In genomic region chrII:13756232-13756631, ce11 we compare ENCODE assay signal across 4 worm cellular contexts.
TF ChIP-seq lines count a peak whose summit lies in the region.

No protein-coding gene starts in this region.

TF ChIP-seq in whole organism, L1 larva, 84 proteins besides CTCF, POLR2A, EP300 and RAD21 (continues in another document):
- TF ChIP-seq C04F5.9 (tag; optimal IDR thresholded peaks at IDR 0.05; lab: Kevin White, UChicago), result no peak
- no peak for TF ChIP-seq ceh-63 (GFP tag; optimal IDR thresholded peaks at IDR 0.05; lab: Kevin White, UChicago)
- TF ChIP-seq elt-2 (tag; optimal IDR thresholded peaks at IDR 0.05; lab: Kevin White, UChicago), result no peak
- peak; percentile 60 for TF ChIP-seq nhr-71 (tag; optimal IDR thresholded peaks at IDR 0.05; lab: Kevin White, UChicago)
- no peak for TF ChIP-seq nhr-12 (tag; optimal IDR thresholded peaks at IDR 0.05; lab: Kevin White, UChicago)
- TF ChIP-seq blmp-1 (tag; optimal IDR thresholded peaks at IDR 0.05; lab: Kevin White, UChicago), result peak; percentile 74
- TF ChIP-seq unc-130 (tag; optimal IDR thresholded peaks at IDR 0.05; lab: Kevin White, UChicago), result no peak
- no peak for TF ChIP-seq lin-13 (GFP tag; optimal IDR thresholded peaks at IDR 0.05; lab: Kevin White, UChicago)
- no peak for TF ChIP-seq tlp-1 (tag; optimal IDR thresholded peaks at IDR 0.05; lab: Kevin White, UChicago)
- TF ChIP-seq lsy-2 (tag; optimal IDR thresholded peaks at IDR 0.05; lab: Kevin White, UChicago), result peak in 1 of 2 experiments; percentile 26
- TF ChIP-seq isw-1 (GFP tag; IDR thresholded peaks at IDR 0.05; lab: Robert Waterston, UW), result no peak
- no peak for TF ChIP-seq nhr-84 (tag; optimal IDR thresholded peaks at IDR 0.05; lab: Kevin White, UChicago)
- peak; percentile 75 for TF ChIP-seq lin-14 (GFP tag; optimal IDR thresholded peaks at IDR 0.05; lab: Kevin White, UChicago)
- TF ChIP-seq pag-3 (tag; optimal IDR thresholded peaks at IDR 0.05; lab: Kevin White, UChicago; ENCODE audit: borderline replicate concordance, insufficient read depth), result no peak
- no peak for TF ChIP-seq mef-2 (tag; optimal IDR thresholded peaks at IDR 0.05; lab: Kevin White, UChicago)
- no peak for TF ChIP-seq unc-86 (tag; optimal IDR thresholded peaks at IDR 0.05; lab: Kevin White, UChicago)
- no peak for TF ChIP-seq elt-3 (tag; optimal IDR thresholded peaks at IDR 0.05; lab: Kevin White, UChicago)
- no peak for TF ChIP-seq C16A3.4 (tag; optimal IDR thresholded peaks at IDR 0.05; lab: Kevin White, UChicago)
- no peak for TF ChIP-seq ceh-90 (tag; optimal IDR thresholded peaks at IDR 0.05; lab: Kevin White, UChicago)
- TF ChIP-seq mab-9 (GFP tag; IDR thresholded peaks at IDR 0.05; lab: Robert Waterston, UW), result no peak
- TF ChIP-seq efl-3 (GFP tag; optimal IDR thresholded peaks at IDR 0.05; lab: Kevin White, UChicago), result no peak
- TF ChIP-seq fkh-8 (tag; optimal IDR thresholded peaks at IDR 0.05; lab: Kevin White, UChicago), result no peak
- no peak for TF ChIP-seq efl-1 (optimal IDR thresholded peaks at IDR 0.05; lab: Kevin White, UChicago)
- TF ChIP-seq efl-1 (GFP tag; optimal IDR thresholded peaks at IDR 0.05 in 1 of 2; lab: Kevin White, UChicago), result peak in 1 of 2 experiments; percentile 82

TF ChIP-seq in whole organism, L2 larva, 48 proteins besides CTCF, POLR2A, EP300 and RAD21:
- TF ChIP-seq lsy-2 (tag; optimal IDR thresholded peaks at IDR 0.05; lab: Kevin White, UChicago) (peak in 1 of 2 experiments; percentile 38), sma-9 (GFP tag; optimal IDR thresholded peaks at IDR 0.05; lab: Kevin White, UChicago) (peak; percentile 1), sma-9 (tag; optimal IDR thresholded peaks at IDR 0.05; lab: Kevin White, UChicago) (no peak), crh-2 (tag; optimal IDR thresholded peaks at IDR 0.05; lab: Kevin White, UChicago) (no peak), sem-4 (tag; optimal IDR thresholded peaks at IDR 0.05; lab: Kevin White, UChicago) (peak; percentile 7), nhr-25 (tag; optimal IDR thresholded peaks at IDR 0.05; lab: Kevin White, UChicago) (peak; percentile 20), nhr-10 (tag; optimal IDR thresholded peaks at IDR 0.05; lab: Kevin White, UChicago) (no peak), ceh-16 (tag; optimal IDR thresholded peaks at IDR 0.05; lab: Kevin White, UChicago) (no peak), zag-1 (tag; optimal IDR thresholded peaks at IDR 0.05; lab: Kevin White, UChicago) (peak; percentile 35), unc-55 (GFP tag; optimal IDR thresholded peaks at IDR 0.05; lab: Kevin White, UChicago) (peak; percentile 35), C34F6.9 (tag; optimal IDR thresholded peaks at IDR 0.05; lab: Kevin White, UChicago) (peak; percentile 46), nhr-6 (tag; optimal IDR thresholded peaks at IDR 0.05; lab: Kevin White, UChicago) (no peak)

TF ChIP-seq in whole organism, L3 larva, 47 proteins besides CTCF, POLR2A, EP300 and RAD21:
- TF ChIP-seq pqm-1 (tag; optimal IDR thresholded peaks at IDR 0.05; lab: Kevin White, UChicago) (no peak), nfya-1 (tag; optimal IDR thresholded peaks at IDR 0.05; lab: Kevin White, UChicago; ENCODE audit: insufficient read depth) (peak; percentile 29), unc-62 (GFP tag; optimal IDR thresholded peaks at IDR 0.05; lab: Kevin White, UChicago) (no peak), ztf-4 (tag; optimal IDR thresholded peaks at IDR 0.05; lab: Kevin White, UChicago) (no peak), hmg-11 (tag; optimal IDR thresholded peaks at IDR 0.05; lab: Kevin White, UChicago) (peak; percentile 15), lin-39 (tag; optimal IDR thresholded peaks at IDR 0.05; lab: Kevin White, UChicago) (peak; percentile 40), elt-3 (tag; optimal IDR thresholded peaks at IDR 0.05; lab: Kevin White, UChicago) (no peak)
TF ChIP-seq in whole organism, L3 larva: peak in this region for 3.

TF ChIP-seq in whole organism, L4 larva, 104 proteins besides CTCF, POLR2A, EP300 and RAD21:
- TF ChIP-seq nhr-28 (tag; optimal IDR thresholded peaks at IDR 0.05; lab: Kevin White, UChicago) (peak; percentile 6), Y5F2A.4 (GFP tag; optimal IDR thresholded peaks at IDR 0.05; lab: Kevin White, UChicago) (no peak), mep-1 (tag; optimal IDR thresholded peaks at IDR 0.05; lab: Kevin White, UChicago) (peak; percentile 15), mes-2 (tag; optimal IDR thresholded peaks at IDR 0.05; lab: Kevin White, UChicago; ENCODE audit: poor library complexity, severe bottlenecking) (peak; percentile 30), lin-15B (tag; optimal IDR thresholded peaks at IDR 0.05; lab: Kevin White, UChicago) (no peak), lin-38 (GFP tag; IDR thresholded peaks at IDR 0.05; lab: Robert Waterston, UW) (no peak), hlh-11 (tag; optimal IDR thresholded peaks at IDR 0.05; lab: Kevin White, UChicago) (no peak), hmg-1.1 (GFP tag; IDR thresholded peaks at IDR 0.05; lab: Robert Waterston, UW) (0 out of 2 replicates have a peak, but pooled peaks have one; percentile 19), ceh-32 (tag; optimal IDR thresholded peaks at IDR 0.05; lab: Kevin White, UChicago; ENCODE audit: poor library complexity) (no peak), lsy-2 (tag; optimal IDR thresholded peaks at IDR 0.05; lab: Kevin White, UChicago) (peak in 1 of 2 experiments; percentile 46), F37D6.2 (tag; optimal IDR thresholded peaks at IDR 0.05; lab: Kevin White, UChicago) (no peak), aha-1 (tag; lab: Kevin White, UChicago) (peak; percentile 79)

Comparison
In these comparisons a context has a peak if more than half of its experiments do, and no peak if none do; other contexts are left out.
1. Of the 29 proteins assayed by ChIP-seq in both whole organism, L4 larva and whole organism, L1 larva: peak only in whole organism, L4 larva: aha-1, mep-1 and nhr-28; only in whole organism, L1 larva: skn-1; in both: none; in neither: 24; mixed calls (peak in some experiments, not most) for 1.